Worm (Caenorhabditis elegans) whole organism, late embryonic: ENCODE data around the gene Y94H6A.10.

Experiments used
- K02D7.2 ChIP-seq: sonication (generic microtip); optimal IDR thresholded peaks from 2 replicates; lab custom pipeline; 2017; ENCODE audit warnings: mild to moderate bottlenecking, missing genetic modification characterization, missing compliant biosample characterization
- K09A11.1 ChIP-seq: sonication (generic microtip); optimal IDR thresholded peaks from 2 replicates; lab custom pipeline; 2017; ENCODE audit warnings: antibody characterized with exemption, mild to moderate bottlenecking, missing genetic modification characterization, missing compliant biosample characterization; ENCODE audit not compliant: insufficient read depth
- T23F11.4 ChIP-seq: fragments of 200-800 bp; sonication (Bioruptor generic); optimal IDR thresholded peaks from 2 replicates; lab custom pipeline; 2018; ENCODE audit warnings: mild to moderate bottlenecking, missing genetic modification characterization, missing compliant biosample characterization
- Y22D7AL.16 ChIP-seq: sonication (generic microtip); optimal IDR thresholded peaks from 2 replicates; lab custom pipeline; 2016; ENCODE audit warnings: missing genetic modification characterization, missing compliant biosample characterization
- ama-1 ChIP-seq: fragments of 150-350 bp; optimal IDR thresholded peaks from 2 replicates; lab custom pipeline; 2014
- ceh-14 ChIP-seq: sonication (generic microtip); optimal IDR thresholded peaks from 2 replicates; lab custom pipeline; 2016; ENCODE audit warnings: missing genotype, missing genetic modification characterization, missing compliant biosample characterization
- ceh-18 ChIP-seq: sonication (generic microtip); optimal IDR thresholded peaks from 2 replicates; lab custom pipeline; 2016; ENCODE audit warnings: missing genetic modification characterization, missing compliant biosample characterization
- ceh-19 ChIP-seq: fragments of 200-800 bp; sonication (Bioruptor generic); optimal IDR thresholded peaks from 2 replicates; lab custom pipeline; 2018; ENCODE audit warnings: mild to moderate bottlenecking, missing genetic modification characterization, missing compliant biosample characterization
- ceh-2 ChIP-seq: sonication (generic microtip); optimal IDR thresholded peaks from 2 replicates; lab custom pipeline; 2016; ENCODE audit warnings: missing genotype, missing genetic modification characterization, missing compliant biosample characterization
- ceh-22 ChIP-seq: sonication (generic microtip); optimal IDR thresholded peaks from 2 replicates; lab custom pipeline; 2017; ENCODE audit warnings: missing biosample characterization, missing genetic modification characterization
- ceh-24 ChIP-seq: sonication (generic microtip); optimal IDR thresholded peaks from 2 replicates; lab custom pipeline; 2016; ENCODE audit warnings: mild to moderate bottlenecking, missing genetic modification characterization, missing compliant biosample characterization
- ceh-30 ChIP-seq: fragments of 150-350 bp; optimal IDR thresholded peaks from 2 replicates; lab custom pipeline; 2014; ENCODE audit warnings: missing biosample characterization, missing genetic modification characterization
- ceh-34 ChIP-seq: sonication (generic microtip); optimal IDR thresholded peaks from 2 replicates; lab custom pipeline; 2016; ENCODE audit warnings: mild to moderate bottlenecking, missing genetic modification characterization, missing compliant biosample characterization
- ceh-45 ChIP-seq: fragments of 200-800 bp; sonication (Bioruptor generic); IDR thresholded peaks from 2 replicates; pipeline ENCODE4 v1.3.6; 2022; ENCODE audit warnings: missing genetic modification reagents, missing genetic modification characterization, missing compliant biosample characterization
- ceh-9 ChIP-seq: sonication (generic microtip); optimal IDR thresholded peaks from 2 replicates; lab custom pipeline; 2016; ENCODE audit warnings: mild to moderate bottlenecking, missing genetic modification characterization, inconsistent platforms, missing compliant biosample characterization
- che-1 ChIP-seq: sonication (generic microtip); optimal IDR thresholded peaks from 2 replicates; lab custom pipeline; 2016; ENCODE audit warnings: mild to moderate bottlenecking, missing genetic modification characterization, missing compliant biosample characterization
- elt-2 ChIP-seq: sonication (generic microtip); optimal IDR thresholded peaks from 2 replicates; lab custom pipeline; 2016; ENCODE audit warnings: missing genetic modification reagents, missing genetic modification characterization, missing compliant biosample characterization
- ets-4 ChIP-seq: sonication (generic microtip); optimal IDR thresholded peaks from 2 replicates; lab custom pipeline; 2016; ENCODE audit warnings: missing genetic modification characterization, missing compliant biosample characterization
- eyg-1 ChIP-seq: sonication (generic microtip); optimal IDR thresholded peaks from 2 replicates; lab custom pipeline; 2016; ENCODE audit warnings: missing genotype, missing genetic modification characterization, missing compliant biosample characterization
- hlh-15 ChIP-seq: sonication (generic microtip); optimal IDR thresholded peaks from 2 replicates; lab custom pipeline; 2016; ENCODE audit warnings: missing genetic modification characterization, missing compliant biosample characterization
- hlh-8 ChIP-seq: sonication (generic microtip); optimal IDR thresholded peaks from 2 replicates; lab custom pipeline; 2016; ENCODE audit warnings: missing genotype, missing genetic modification characterization, missing compliant biosample characterization
- lim-6 ChIP-seq: sonication (generic microtip); optimal IDR thresholded peaks from 2 replicates; lab custom pipeline; 2016; ENCODE audit warnings: missing genetic modification characterization, missing compliant biosample characterization
- madf-2 ChIP-seq: sonication (generic microtip); optimal IDR thresholded peaks from 2 replicates; lab custom pipeline; 2017; ENCODE audit warnings: missing genetic modification characterization, missing compliant biosample characterization
- mec-3 ChIP-seq: sonication (generic microtip); optimal IDR thresholded peaks from 2 replicates; lab custom pipeline; 2016; ENCODE audit warnings: borderline replicate concordance, missing genetic modification characterization, missing compliant biosample characterization
- nhr-11 ChIP-seq: fragments of 150-350 bp; optimal IDR thresholded peaks from 2 replicates; lab custom pipeline; 2014; ENCODE audit warnings: missing biosample characterization, missing genetic modification characterization
- nhr-232 ChIP-seq: sonication (generic microtip); optimal IDR thresholded peaks from 2 replicates; lab custom pipeline; 2016; ENCODE audit warnings: missing genetic modification characterization, missing compliant biosample characterization
- npax-4 ChIP-seq: sonication (generic microtip); optimal IDR thresholded peaks from 2 replicates; lab custom pipeline; 2016; ENCODE audit warnings: missing genetic modification characterization, missing compliant biosample characterization
- pag-3 ChIP-seq: sonication (generic microtip); optimal IDR thresholded peaks from 2 replicates; lab custom pipeline; 2016; ENCODE audit warnings: missing compliant biosample characterization, missing genetic modification characterization, borderline replicate concordance
- pat-9 ChIP-seq: fragments of 200-800 bp; sonication (Bioruptor generic); optimal IDR thresholded peaks from 2 replicates; lab custom pipeline; 2018; ENCODE audit warnings: mild to moderate bottlenecking, missing genetic modification characterization, moderate library complexity, missing compliant biosample characterization
- pax-1 ChIP-seq: fragments of 150-350 bp; optimal IDR thresholded peaks from 2 replicates; lab custom pipeline; 2014; ENCODE audit warnings: missing biosample characterization, missing genetic modification characterization
- pqm-1 ChIP-seq: sonication (generic microtip); optimal IDR thresholded peaks from 2 replicates; lab custom pipeline; 2016; ENCODE audit warnings: missing genetic modification characterization, missing compliant biosample characterization
- pros-1 ChIP-seq: fragments of 150-350 bp; optimal IDR thresholded peaks from 2 replicates; lab custom pipeline; 2014; ENCODE audit warnings: missing biosample characterization, missing genetic modification reagents, missing genetic modification characterization
- ref-2 ChIP-seq: sonication (generic microtip); optimal IDR thresholded peaks from 2 replicates; lab custom pipeline; 2016; ENCODE audit warnings: missing genetic modification characterization, missing compliant biosample characterization
- sox-4 ChIP-seq: sonication (generic microtip); optimal IDR thresholded peaks from 2 replicates; lab custom pipeline; 2017; ENCODE audit warnings: mild to moderate bottlenecking, missing genetic modification characterization, inconsistent platforms, missing compliant biosample characterization
- tbx-7 ChIP-seq: sonication (generic microtip); optimal IDR thresholded peaks from 2 replicates; lab custom pipeline; 2016; ENCODE audit warnings: missing genotype, missing genetic modification characterization, missing compliant biosample characterization
- ttx-3 ChIP-seq: sonication (generic microtip); optimal IDR thresholded peaks from 2 replicates; lab custom pipeline; 2016; ENCODE audit warnings: missing genetic modification reagents, missing genetic modification characterization, missing compliant biosample characterization
- unc-3 ChIP-seq, 2 experiments: fragments of 200-800 bp in 1 of 2; sonication (Bioruptor generic) in 1 of 2; sonication (generic microtip) in 1 of 2; conservative IDR thresholded peaks in 1 of 2; optimal IDR thresholded peaks in 1 of 2; 2 replicates each; pipeline versions ENCODE4 v1.3.6 to Lab custom; 2016 to 2022; ENCODE audit warnings: missing compliant biosample characterization in 2 of 2, missing genetic modification characterization in 2 of 2, missing genetic modification reagents in 1 of 2
- unc-42 ChIP-seq: sonication (generic microtip); optimal IDR thresholded peaks from 2 replicates; lab custom pipeline; 2016; ENCODE audit warnings: missing genotype, missing genetic modification characterization, missing compliant biosample characterization
- unc-55 ChIP-seq: sonication (generic microtip); optimal IDR thresholded peaks from 2 replicates; lab custom pipeline; 2017; ENCODE audit warnings: missing biosample characterization, missing genetic modification reagents, missing genetic modification characterization

The Y94H6A.10 gene

ce11 chrIV:2680281-2680680, 30.2 kb downstream of the Y94H6A.10 start:
- no peak for TF ChIP-seq pqm-1 (tag; lab: Kevin White, UChicago)
- TF ChIP-seq hlh-8 (tag; lab: Kevin White, UChicago), result no peak
- no peak for TF ChIP-seq T23F11.4 (GFP tag; lab: Kevin White, UChicago)
- TF ChIP-seq ceh-34 (tag; lab: Kevin White, UChicago), result no peak
- TF ChIP-seq ref-2, result no peak
- TF ChIP-seq npax-4 (tag; lab: Kevin White, UChicago), result no peak
- TF ChIP-seq elt-2 (tag; lab: Kevin White, UChicago), result no peak
- TF ChIP-seq ttx-3 (tag; lab: Kevin White, UChicago), result no peak
- TF ChIP-seq ceh-14 (tag; lab: Kevin White, UChicago), result no peak
- TF ChIP-seq unc-42, result no peak
- no peak for TF ChIP-seq unc-55
- TF ChIP-seq ceh-19 (GFP tag; lab: Kevin White, UChicago), result no peak
- no peak for TF ChIP-seq mec-3 (tag; lab: Kevin White, UChicago)
- no peak for TF ChIP-seq ceh-9 (tag; lab: Kevin White, UChicago)
- TF ChIP-seq pat-9 (tag; lab: Kevin White, UChicago), result no peak
- no peak for TF ChIP-seq ama-1 (lab: Kevin White, UChicago)
- TF ChIP-seq tbx-7 (tag; lab: Kevin White, UChicago), result no peak
- no peak for TF ChIP-seq che-1 (tag; lab: Kevin White, UChicago)
- TF ChIP-seq pag-3 (tag; lab: Kevin White, UChicago), result no peak
- no peak for TF ChIP-seq nhr-11 (tag; lab: Kevin White, UChicago)

DNA sequence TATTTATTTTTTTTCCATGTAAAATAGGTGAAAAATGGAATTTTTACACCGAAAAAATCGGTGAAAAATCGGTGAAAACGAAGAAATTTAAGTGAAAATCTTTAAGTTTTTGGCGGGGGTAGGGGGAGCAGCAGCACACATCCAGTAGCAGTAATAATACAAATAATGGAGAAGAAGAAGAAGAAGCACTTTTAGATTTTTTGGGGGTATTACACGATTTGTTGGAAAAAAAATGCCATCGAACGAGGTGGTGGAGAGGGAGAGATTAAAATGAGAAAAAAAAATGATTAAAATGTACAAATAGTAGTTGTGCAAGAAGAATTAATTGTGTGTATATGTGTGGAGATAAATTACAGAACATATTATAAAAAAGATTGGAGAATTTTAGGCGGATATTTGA, 32.3 kb downstream of the Y94H6A.10 start:
- no peak for TF ChIP-seq ceh-2 (tag; lab: Kevin White, UChicago)
- TF ChIP-seq ets-4 (tag; lab: Kevin White, UChicago), result no peak
- no peak for TF ChIP-seq mec-3 (tag; lab: Kevin White, UChicago)
- no peak for TF ChIP-seq ceh-30 (tag; lab: Kevin White, UChicago)
- no peak for TF ChIP-seq Y22D7AL.16 (tag; lab: Kevin White, UChicago)
- TF ChIP-seq nhr-232 (tag; lab: Kevin White, UChicago), result no peak
- no peak for TF ChIP-seq ceh-18 (tag; lab: Kevin White, UChicago)
- no peak for TF ChIP-seq K09A11.1 (tag; lab: Kevin White, UChicago)

- TF ChIP-seq lim-6 (tag; lab: Kevin White, UChicago), result no peak
- TF ChIP-seq eyg-1 (tag; lab: Kevin White, UChicago), result no peak
- TF ChIP-seq tbx-7 (tag; lab: Kevin White, UChicago), result no peak
- TF ChIP-seq pros-1, result no peak
- no peak for TF ChIP-seq ttx-3 (tag; lab: Kevin White, UChicago)
- TF ChIP-seq hlh-15 (tag; lab: Kevin White, UChicago), result no peak
- no peak for TF ChIP-seq ceh-19 (GFP tag; lab: Kevin White, UChicago)
- TF ChIP-seq ceh-22, result no peak
- no peak for TF ChIP-seq pax-1 (tag; lab: Kevin White, UChicago)
- no peak for TF ChIP-seq nhr-232 (tag; lab: Kevin White, UChicago)
- TF ChIP-seq ceh-24 (tag; lab: Kevin White, UChicago), result no peak
- TF ChIP-seq ceh-45 (GFP tag; lab: Robert Waterston, UW), result no peak
- no peak for TF ChIP-seq unc-3 (GFP tag; conservative IDR thresholded peaks at IDR 0.05; lab: Robert Waterston, UW)
- no peak for TF ChIP-seq unc-3 (tag; optimal IDR thresholded peaks at IDR 0.05; lab: Kevin White, UChicago)
- no peak for TF ChIP-seq ets-4 (tag; lab: Kevin White, UChicago)
- TF ChIP-seq K02D7.2, result no peak
- TF ChIP-seq sox-4 (tag; lab: Kevin White, UChicago), result no peak
- TF ChIP-seq madf-2 (tag; lab: Kevin White, UChicago), result no peak
- no peak for TF ChIP-seq ref-2
- no peak for TF ChIP-seq unc-42
- TF ChIP-seq, all 69 proteins: peak for 0
Observed at ce11 chrIV:2677687-2678086, 32.8 kb downstream of the Y94H6A.10 start.
